Fruit fly (Drosophila melanogaster) whole organism, pupa: ENCODE measurements around the gene CG17919.
A peak's percentile ranks its signal among the peaks of the same experiment; 100 is the strongest.

Experiments
- CG10348 ChIP-seq: fragments of 200-800 bp; sonication (Bioruptor generic); IDR thresholded peaks from 2 replicates; pipeline ENCODE4 v1.3.6; 2022; ENCODE audit warnings: missing biosample characterization, missing genetic modification characterization
- CG12605 ChIP-seq: fragments of 200-800 bp; sonication (Bioruptor generic); IDR thresholded peaks from 2 replicates; pipeline ENCODE4 v1.3.6; 2022; ENCODE audit warnings: missing biosample characterization, missing genetic modification characterization
- CG13204 ChIP-seq: fragments of 200-800 bp; sonication (Bioruptor generic); optimal IDR thresholded peaks from 2 replicates; lab custom pipeline; 2018; ENCODE audit warnings: missing biosample characterization, mild to moderate bottlenecking, missing genetic modification characterization, moderate library complexity
- CG14655 ChIP-seq: fragments of 200-800 bp; sonication (Bioruptor generic); optimal IDR thresholded peaks from 3 replicates; lab custom pipeline; 2017; ENCODE audit warnings: mild to moderate bottlenecking, missing biosample characterization, missing genetic modification reagents, missing genetic modification characterization
- CG15710 ChIP-seq: fragments of 200-800 bp; sonication (Bioruptor generic); optimal IDR thresholded peaks from 2 replicates; lab custom pipeline; 2018; ENCODE audit warnings: missing biosample characterization, mild to moderate bottlenecking, missing genetic modification characterization, moderate library complexity
- CG17806 ChIP-seq: fragments of 200-800 bp; sonication (Bioruptor generic); optimal IDR thresholded peaks from 2 replicates; lab custom pipeline; 2018; ENCODE audit warnings: missing biosample characterization, mild to moderate bottlenecking, missing genetic modification characterization, moderate library complexity
- CG32121 ChIP-seq: fragments of 200-800 bp; sonication (Bioruptor generic); IDR thresholded peaks from 2 replicates; pipeline ENCODE4 v1.3.6; 2022; ENCODE audit warnings: missing biosample characterization, missing genetic modification characterization
- CG34367 ChIP-seq: fragments of 200-800 bp; sonication (Bioruptor generic); optimal IDR thresholded peaks from 2 replicates; lab custom pipeline; 2018; ENCODE audit warnings: missing biosample characterization, mild to moderate bottlenecking, missing genetic modification characterization
- CG4496 ChIP-seq: fragments of 200-800 bp; sonication (Bioruptor generic); IDR thresholded peaks from 3 replicates; pipeline ENCODE4 v1.3.6; 2022; ENCODE audit warnings: missing biosample characterization, missing genetic modification characterization
- CG8159 ChIP-seq: fragments of 200-800 bp; sonication (Bioruptor generic); optimal IDR thresholded peaks from 3 replicates; lab custom pipeline; 2018; ENCODE audit warnings: missing biosample characterization, mild to moderate bottlenecking, missing genetic modification characterization, moderate library complexity
- CG8301 ChIP-seq: fragments of 200-800 bp; sonication (Bioruptor generic); optimal IDR thresholded peaks from 2 replicates; lab custom pipeline; 2018; ENCODE audit warnings: missing biosample characterization, mild to moderate bottlenecking, missing genetic modification characterization
- CG9948 ChIP-seq: fragments of 200-800 bp; sonication (Bioruptor generic); optimal IDR thresholded peaks from 2 replicates; lab custom pipeline; 2018; ENCODE audit warnings: missing biosample characterization, mild to moderate bottlenecking, missing genetic modification characterization, moderate library complexity
- D1 ChIP-seq: fragments of 200-800 bp; sonication (Bioruptor generic); optimal IDR thresholded peaks from 2 replicates; lab custom pipeline; 2018; ENCODE audit warnings: missing biosample characterization, mild to moderate bottlenecking, missing genetic modification characterization, moderate library complexity
- EcR ChIP-seq: fragments of 200-800 bp; sonication (Bioruptor generic); optimal IDR thresholded peaks from 3 replicates; lab custom pipeline; 2019; ENCODE audit warnings: missing biosample characterization, missing genetic modification characterization, mild to moderate bottlenecking, moderate library complexity, missing genetic modification reagents
- Ets98B ChIP-seq: fragments of 200-800 bp; sonication (Bioruptor generic); IDR thresholded peaks from 2 replicates; pipeline ENCODE4 v1.3.6; 2022; ENCODE audit warnings: missing biosample characterization, missing genetic modification characterization
- Pif1A ChIP-seq: fragments of 200-800 bp; sonication (Bioruptor generic); optimal IDR thresholded peaks from 3 replicates; lab custom pipeline; 2016; ENCODE audit warnings: missing biosample characterization, missing genetic modification characterization
- Pif1B ChIP-seq: fragments of 200-800 bp; sonication (Bioruptor generic); optimal IDR thresholded peaks from 3 replicates; lab custom pipeline; 2016; ENCODE audit warnings: missing biosample characterization, missing genetic modification characterization
- Snoo ChIP-seq: fragments of 200-800 bp; sonication (Bioruptor generic); optimal IDR thresholded peaks from 3 replicates; lab custom pipeline; 2017; ENCODE audit warnings: missing biosample characterization, mild to moderate bottlenecking, missing genetic modification characterization, inconsistent platforms
- fd96Ca ChIP-seq: fragments of 200-800 bp; sonication (Bioruptor generic); IDR thresholded peaks from 3 replicates; pipeline ENCODE4 v1.3.6; 2022; ENCODE audit warnings: missing biosample characterization, missing genetic modification characterization
- gl ChIP-seq: fragments of 200-800 bp; sonication (Bioruptor generic); optimal IDR thresholded peaks from 2 replicates; lab custom pipeline; 2018; ENCODE audit warnings: missing biosample characterization, mild to moderate bottlenecking, missing genetic modification characterization
- rn ChIP-seq: fragments of 200-800 bp; sonication (Bioruptor generic); IDR thresholded peaks from 2 replicates; pipeline ENCODE4 v1.3.6; 2022; ENCODE audit warnings: missing biosample characterization, missing genetic modification characterization

The CG17919 gene

DNA sequence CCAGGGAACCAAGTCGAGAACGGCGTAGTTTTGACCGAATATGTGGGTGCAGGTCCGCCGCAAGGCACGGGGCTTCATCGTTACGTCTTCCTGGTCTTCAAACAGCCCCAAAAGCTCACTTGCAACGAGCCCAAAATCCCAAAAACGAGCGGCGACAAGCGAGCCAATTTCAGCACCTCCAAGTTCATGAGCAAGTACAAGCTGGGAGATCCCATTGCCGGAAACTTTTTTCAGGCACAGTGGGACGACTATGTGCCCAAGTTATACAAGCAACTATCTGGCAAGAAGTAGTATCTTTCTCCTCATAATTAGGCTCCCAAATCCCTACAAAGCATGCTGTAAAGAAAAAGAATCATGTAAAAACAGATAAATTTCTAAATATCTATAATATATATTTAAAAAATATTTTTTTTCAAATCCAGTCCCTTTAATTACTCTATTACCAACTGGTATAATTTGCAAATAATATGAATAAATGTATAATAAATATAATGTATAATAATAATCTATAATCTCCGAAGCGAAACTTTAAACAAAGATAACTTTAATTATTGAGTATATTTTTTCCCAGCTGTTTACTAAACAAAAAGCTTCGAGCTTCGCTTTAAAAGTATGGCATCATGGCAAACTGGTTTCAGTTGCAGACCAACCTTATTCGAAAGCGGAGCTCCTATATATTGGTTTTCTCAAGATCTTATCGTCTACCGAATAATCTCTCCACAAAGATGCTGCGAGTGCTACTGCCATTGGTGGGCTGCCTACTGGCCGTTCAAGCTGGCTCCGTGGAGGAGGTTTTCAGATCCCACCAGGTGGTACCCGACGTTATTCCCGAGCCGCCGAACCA, at the start of gene CG17919:
Gene CG17919, plus strand, starts transcription at position 634 of the 844 bp plus-strand sequence.
- TF ChIP-seq CG8159 (tag; lab: Kevin White, UChicago) (peak; percentile 8), CG9948 (tag; lab: Kevin White, UChicago) (no peak), fd96Ca (peak; percentile 34; the same call in 1 of the 3 replicates), CG32121 (0 out of 2 replicates have a peak, but pooled peaks have one; percentile 12), EcR (GFP tag; lab: Kevin White, UChicago) (no peak), CG14655 (GFP tag; lab: Kevin White, UChicago) (no peak), gl (tag; lab: Kevin White, UChicago) (no peak), D1 (tag; lab: Kevin White, UChicago) (peak; percentile 11), rn (GFP tag; lab: Robert Waterston, UW) (no peak), CG10348 (GFP tag; lab: Robert Waterston, UW) (no peak), CG8301 (tag; lab: Kevin White, UChicago) (no peak), Snoo (tag; lab: Kevin White, UChicago) (no peak), CG13204 (GFP tag; lab: Kevin White, UChicago) (no peak), CG15710 (tag; lab: Kevin White, UChicago) (no peak), Pif1B (GFP tag; lab: Kevin White, UChicago) (peak; percentile 26), CG34367 (tag; lab: Kevin White, UChicago) (no peak), CG12605 (GFP tag; lab: Robert Waterston, UW) (no peak), CG17806 (tag; lab: Kevin White, UChicago) (no peak), CG4496 (GFP tag; lab: Robert Waterston, UW) (no peak), Ets98B (GFP tag; lab: Robert Waterston, UW) (peak; percentile 6; the same call in 1 of the 2 replicates), Pif1A (GFP tag; lab: Kevin White, UChicago) (peak; percentile 12)
- TF ChIP-seq, all 21 proteins: peak for 7

dm6 chr3R:6294046-6294445, 49.8 kb upstream of the CG17919 start:
- no peak for TF ChIP-seq CG14655 (GFP tag; lab: Kevin White, UChicago)
- TF ChIP-seq CG4496 (GFP tag; lab: Robert Waterston, UW), result no peak
- no peak for TF ChIP-seq CG8159 (tag; lab: Kevin White, UChicago)
- no peak for TF ChIP-seq CG17806 (tag; lab: Kevin White, UChicago)
- TF ChIP-seq CG13204 (GFP tag; lab: Kevin White, UChicago), result no peak
- no peak for TF ChIP-seq CG8301 (tag; lab: Kevin White, UChicago)
- TF ChIP-seq Ets98B (GFP tag; lab: Robert Waterston, UW), result no peak
- TF ChIP-seq Pif1B (GFP tag; lab: Kevin White, UChicago), result no peak
- TF ChIP-seq, all 21 proteins: peak for 0

- no peak for TF ChIP-seq rn (GFP tag; lab: Robert Waterston, UW)
- no peak for TF ChIP-seq D1 (tag; lab: Kevin White, UChicago)
- no peak for TF ChIP-seq CG32121
- TF ChIP-seq, all 21 proteins: peak for 0
These were observed 46.7 kb upstream of the CG17919 start for dm6 chr3R:6297164-6297563.

DNA sequence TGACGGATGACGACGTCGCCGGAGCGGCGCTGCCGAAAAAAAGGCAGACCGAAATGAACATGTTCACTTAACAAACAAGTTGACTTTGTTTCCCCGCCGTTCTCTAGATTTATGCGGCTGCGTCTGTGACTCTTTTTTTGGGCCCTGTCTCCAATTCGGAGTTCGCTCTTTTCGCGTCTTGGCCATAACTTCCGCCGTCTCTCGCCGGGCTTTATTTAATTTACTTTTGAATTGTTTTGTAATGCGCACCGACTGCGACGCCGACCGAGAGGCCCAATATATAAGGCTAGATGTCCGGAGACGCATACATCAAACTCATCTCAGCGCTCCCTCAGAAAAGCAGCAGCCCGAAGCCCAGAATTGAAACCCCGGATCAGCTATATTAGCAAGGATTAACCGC, 45.0 kb upstream of the CG17919 start, which contains the start of gene Osi14:
Gene Osi14, plus strand, starts transcription at position 301 of the 400 bp plus-strand sequence.
- TF ChIP-seq CG32121 (no peak), Pif1A (GFP tag; lab: Kevin White, UChicago) (no peak), D1 (tag; lab: Kevin White, UChicago) (no peak), CG13204 (GFP tag; lab: Kevin White, UChicago) (no peak), gl (tag; lab: Kevin White, UChicago) (no peak), Ets98B (GFP tag; lab: Robert Waterston, UW) (no peak), Snoo (tag; lab: Kevin White, UChicago) (no peak), CG12605 (GFP tag; lab: Robert Waterston, UW) (no peak), CG10348 (GFP tag; lab: Robert Waterston, UW) (no peak), CG4496 (GFP tag; lab: Robert Waterston, UW) (no peak), CG14655 (GFP tag; lab: Kevin White, UChicago) (no peak), CG17806 (tag; lab: Kevin White, UChicago) (no peak)

- TF ChIP-seq Pif1B (GFP tag; lab: Kevin White, UChicago) (no peak), CG15710 (tag; lab: Kevin White, UChicago) (no peak), Ets98B (GFP tag; lab: Robert Waterston, UW) (no peak)
These were observed 42.5 kb upstream of the CG17919 start, which contains the start of gene Osi15 for dm6 chr3R:6301257-6301839. Gene Osi15 (plus strand): TSS chr3R:6301804.

DNA sequence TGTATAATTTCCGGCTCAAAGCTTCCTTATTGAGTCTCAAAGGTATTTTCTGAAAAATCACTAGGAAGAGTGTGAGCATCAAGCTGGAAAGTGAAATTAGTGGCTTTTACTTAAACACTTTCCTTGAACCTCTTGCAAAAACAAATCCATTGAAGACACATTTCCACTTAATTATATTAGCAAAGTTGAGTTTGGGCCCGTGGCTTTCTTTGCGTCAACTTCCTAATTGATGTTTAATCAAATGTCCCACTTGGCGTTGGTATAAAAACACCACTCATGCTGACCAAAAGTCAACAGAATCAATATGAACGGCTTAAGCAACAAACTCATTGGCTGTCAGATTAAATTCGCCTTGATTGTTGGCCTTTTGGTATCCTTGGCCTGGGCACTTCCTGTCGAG, 40.1 kb upstream of the CG17919 start, which contains the start of gene CG46396:
Gene CG46396, plus strand, starts transcription at position 301 of the 400 bp plus-strand sequence.
- TF ChIP-seq CG8301 (tag; lab: Kevin White, UChicago) (no peak), EcR (GFP tag; lab: Kevin White, UChicago) (no peak), CG14655 (GFP tag; lab: Kevin White, UChicago) (no peak), CG9948 (tag; lab: Kevin White, UChicago) (no peak), Pif1B (GFP tag; lab: Kevin White, UChicago) (no peak), CG17806 (tag; lab: Kevin White, UChicago) (no peak), Snoo (tag; lab: Kevin White, UChicago) (no peak), rn (GFP tag; lab: Robert Waterston, UW) (no peak), CG34367 (tag; lab: Kevin White, UChicago) (no peak), fd96Ca (no peak), D1 (tag; lab: Kevin White, UChicago) (no peak), gl (tag; lab: Kevin White, UChicago) (no peak)
